Fruit fly (Drosophila melanogaster): ENCODE measurements around the gene CG13692.

The CG13692 gene

dm6 chr2L:430820-431628 is 9.5 kb downstream of the CG13692 start, which contains the start of gene ex (continued):
- no peak for TF ChIP-seq gro (GFP tag; optimal IDR thresholded peaks at IDR 0.05)
- TF ChIP-seq ssp (GFP tag; IDR thresholded peaks at IDR 0.05), result no peak
- no peak for TF ChIP-seq sima (GFP tag; optimal IDR thresholded peaks at IDR 0.05)
- no peak for TF ChIP-seq gfzf (GFP tag; optimal IDR thresholded peaks at IDR 0.05)
- TF ChIP-seq CG10462 (GFP tag; optimal IDR thresholded peaks at IDR 0.05), result peak; percentile 29
- TF ChIP-seq Dref (GFP tag; IDR thresholded peaks at IDR 0.05), result no peak
- TF ChIP-seq CG31441 (GFP tag; IDR thresholded peaks at IDR 0.05), result peak; percentile 40; the same call in 1 of the 2 replicates
- TF ChIP-seq Med (GFP tag), result peak; percentile 91
- peak; percentile 60 for TF ChIP-seq onecut (GFP tag; IDR thresholded peaks at IDR 0.05)
- TF ChIP-seq dysf (GFP tag; IDR thresholded peaks at IDR 0.05), result no peak
- TF ChIP-seq CG31388 (GFP tag; optimal IDR thresholded peaks at IDR 0.05), result no peak
- peak; percentile 62 for TF ChIP-seq Deaf1 (tag; optimal IDR thresholded peaks at IDR 0.05)
- peak; percentile 31 for TF ChIP-seq CG4854 (GFP tag; optimal IDR thresholded peaks at IDR 0.05)
- TF ChIP-seq vnd (GFP tag; IDR thresholded peaks at IDR 0.05; ENCODE audit: partially characterized antibody), result no peak
- no peak for TF ChIP-seq CG15073 (GFP tag; optimal IDR thresholded peaks at IDR 0.05)
- TF ChIP-seq CG12155 (GFP tag; optimal IDR thresholded peaks at IDR 0.05), result no peak
- no peak for TF ChIP-seq Atf3 (GFP tag; optimal IDR thresholded peaks at IDR 0.05)
- TF ChIP-seq HLH54F (GFP tag; optimal IDR thresholded peaks at IDR 0.05), result no peak
- TF ChIP-seq Atf6 (GFP tag; IDR thresholded peaks at IDR 0.05), result peak; percentile 58
- peak; percentile 84 for TF ChIP-seq nom (GFP tag; optimal IDR thresholded peaks at IDR 0.05)
- TF ChIP-seq CG14441 (GFP tag; IDR thresholded peaks at IDR 0.05), result no peak
- TF ChIP-seq Myb (GFP tag; optimal IDR thresholded peaks at IDR 0.05), result peak; percentile 28
- TF ChIP-seq dati (GFP tag; IDR thresholded peaks at IDR 0.05), result no peak
- TF ChIP-seq CG10274 (GFP tag; optimal IDR thresholded peaks at IDR 0.05), result no peak
- no peak for TF ChIP-seq CG9932 (GFP tag; IDR thresholded peaks at IDR 0.05)
- TF ChIP-seq hkb (optimal IDR thresholded peaks at IDR 0.05), result no peak
- TF ChIP-seq hkb (GFP tag; IDR thresholded peaks at IDR 0.05), result peak; percentile 81
- no peak for TF ChIP-seq Dad (GFP tag; optimal IDR thresholded peaks at IDR 0.05)
- no peak for TF ChIP-seq toy (GFP tag; IDR thresholded peaks at IDR 0.05)
- peak; percentile 80 for TF ChIP-seq CG2875 (GFP tag; optimal IDR thresholded peaks at IDR 0.05)
- no peak for TF ChIP-seq phol (tag; optimal IDR thresholded peaks at IDR 0.05)
- TF ChIP-seq CG3838 (GFP tag; optimal IDR thresholded peaks at IDR 0.05), result no peak
- TF ChIP-seq CG13296 (GFP tag; optimal IDR thresholded peaks at IDR 0.05), result peak; percentile 89
- TF ChIP-seq CG10366 (GFP tag; IDR thresholded peaks at IDR 0.05), result no peak
- TF ChIP-seq cwo (GFP tag; optimal IDR thresholded peaks at IDR 0.05), result peak; percentile 40
- no peak for TF ChIP-seq esg (GFP tag; conservative IDR thresholded peaks at IDR 0.05)
- TF ChIP-seq fd3F (GFP tag; optimal IDR thresholded peaks at IDR 0.05), result peak; percentile 20
- no peak for TF ChIP-seq tio (GFP tag; optimal IDR thresholded peaks at IDR 0.05)
- peak; percentile 59; the same call in 1 of the 3 replicates for TF ChIP-seq CG11695 (GFP tag; IDR thresholded peaks at IDR 0.05)
- peak; percentile 42 for TF ChIP-seq Sox102F (GFP tag; optimal IDR thresholded peaks at IDR 0.05)
- no peak for TF ChIP-seq Ets65A (GFP tag)
- no peak for TF ChIP-seq zen (tag; optimal IDR thresholded peaks at IDR 0.05)
- TF ChIP-seq CG4282 (GFP tag; optimal IDR thresholded peaks at IDR 0.05), result peak; percentile 20
- TF ChIP-seq zfh1 (GFP tag; IDR thresholded peaks at IDR 0.05), result no peak; the same call in 2 of the 3 replicates
- no peak for TF ChIP-seq CG8765 (GFP tag; IDR thresholded peaks at IDR 0.05)
- TF ChIP-seq cato (GFP tag; optimal IDR thresholded peaks at IDR 0.05; ENCODE audit: borderline replicate concordance), result no peak
- no peak for TF ChIP-seq crp (GFP tag; optimal IDR thresholded peaks at IDR 0.05)
- TF ChIP-seq zen2 (GFP tag; IDR thresholded peaks at IDR 0.05; ENCODE audit: partially characterized antibody), result peak; percentile 52; the same call in 2 of the 3 replicates
- TF ChIP-seq CG18764 (GFP tag; optimal IDR thresholded peaks at IDR 0.05), result peak; percentile 32
- peak; percentile 74 for TF ChIP-seq schlank (tag; optimal IDR thresholded peaks at IDR 0.05)

All from whole organism, embryonic.